Worm (Caenorhabditis elegans) whole organism, young adult: ENCODE results near the gene Y37D8A.2.

ENCODE experiments used
- D2030.7 ChIP-seq: fragments of 200-800 bp; sonication (Bioruptor generic); IDR thresholded peaks from 2 replicates; pipeline ENCODE4 v1.3.6; 2022; ENCODE audit warnings: missing genetic modification reagents, missing genetic modification characterization, missing compliant biosample characterization
- ama-1 ChIP-seq, 3 experiments: fragments of 150-350 bp in 1 of 3; sonication (generic microtip) in 2 of 3; optimal IDR thresholded peaks; 2 replicates each; lab custom pipeline; 2014 to 2018; ENCODE audit warnings: missing biosample characterization in 2 of 3, missing genetic modification characterization in 2 of 3, missing genetic modification reagents in 2 of 3
- ceh-40 ChIP-seq: fragments of 200-800 bp; sonication (Bioruptor generic); IDR thresholded peaks from 2 replicates; pipeline ENCODE4 v1.3.6; 2022; ENCODE audit warnings: missing genetic modification characterization, missing compliant biosample characterization
- ceh-79 ChIP-seq: sonication (generic microtip); optimal IDR thresholded peaks from 2 replicates; lab custom pipeline; 2017; ENCODE audit warnings: mild to moderate bottlenecking, missing genetic modification characterization, missing compliant biosample characterization
- efl-1 ChIP-seq: fragments of 150-350 bp; optimal IDR thresholded peaks from 2 replicates; lab custom pipeline; 2014; ENCODE audit warnings: missing biosample characterization, missing genetic modification reagents, missing genetic modification characterization
- let-607 ChIP-seq, 2 experiments: fragments of 200-800 bp in 1 of 2; sonication (Bioruptor generic) in 1 of 2; sonication (generic microtip) in 1 of 2; optimal IDR thresholded peaks; 2 replicates each; lab custom pipeline; 2016 to 2018; ENCODE audit warnings: mild to moderate bottlenecking in 2 of 2, missing compliant biosample characterization in 2 of 2, missing genetic modification characterization in 2 of 2, moderate library complexity in 2 of 2, missing genotype in 1 of 2
- nfya-1 ChIP-seq: sonication (generic microtip); optimal IDR thresholded peaks from 2 replicates; lab custom pipeline; 2017; ENCODE audit warnings: antibody characterized with exemption, missing compliant biosample characterization, missing genetic modification characterization, borderline replicate concordance; ENCODE audit not compliant: insufficient read depth
- unc-62 ChIP-seq: fragments of 150-350 bp; optimal IDR thresholded peaks from 2 replicates; lab custom pipeline; 2014; ENCODE audit warnings: missing biosample characterization, missing genetic modification reagents, missing genetic modification characterization

- no peak for TF ChIP-seq ama-1 (optimal IDR thresholded peaks at IDR 0.05; lab: Kevin White, UChicago)
- TF ChIP-seq ama-1 (GFP tag; optimal IDR thresholded peaks at IDR 0.05; lab: Kevin White, UChicago), result no peak
- no peak for TF ChIP-seq nfya-1 (tag; lab: Kevin White, UChicago)
- TF ChIP-seq ceh-79 (tag; lab: Kevin White, UChicago), result no peak
- no peak for TF ChIP-seq ceh-40 (GFP tag; lab: Robert Waterston, UW)
- no peak for TF ChIP-seq let-607 (tag; optimal IDR thresholded peaks at IDR 0.05; lab: Kevin White, UChicago)
- no peak for TF ChIP-seq D2030.7 (GFP tag; lab: Robert Waterston, UW)
- no peak for TF ChIP-seq efl-1 (GFP tag; lab: Kevin White, UChicago)
- no peak for TF ChIP-seq unc-62 (GFP tag; lab: Kevin White, UChicago)
Measured at ce11 chrIII:12818050-12818738, 1.8 kb upstream of the Y37D8A.2 start, which contains the start of gene arx-5.
